Worm (Caenorhabditis elegans) whole organism, L4 larva: ENCODE data around the gene Y38H8A.12.
"Not testable (repeated sequence)": the region's sequence is repeated elsewhere in the genome, so short reads cannot be mapped to it uniquely, and the experiment has no call there.

Experiments
- F10B5.3 ChIP-seq: sonication (generic microtip); optimal IDR thresholded peaks from 2 replicates; lab custom pipeline; 2016; ENCODE audit warnings: mild to moderate bottlenecking, missing genetic modification characterization, missing compliant biosample characterization
- F26F4.8 ChIP-seq: fragments of 200-800 bp; sonication (Bioruptor generic); conservative IDR thresholded peaks from 2 replicates; pipeline ENCODE4 v1.3.6; 2022; ENCODE audit warnings: missing genetic modification characterization, missing compliant biosample characterization
- F44E2.7 ChIP-seq: fragments of 200-800 bp; sonication (Bioruptor generic); IDR thresholded peaks from 2 replicates; pipeline ENCODE4 v2.1.2; 2022; ENCODE audit warnings: missing genetic modification characterization, missing compliant biosample characterization
- T26A8.4 ChIP-seq: fragments of 200-800 bp; sonication (Bioruptor generic); IDR thresholded peaks from 2 replicates; pipeline ENCODE4 v1.3.6; 2022; ENCODE audit warnings: missing genetic modification characterization, missing compliant biosample characterization
- Y105C5A.15 ChIP-seq: fragments of 200-800 bp; sonication (Bioruptor generic); IDR thresholded peaks from 2 replicates; pipeline ENCODE4 v1.3.6; 2022; ENCODE audit warnings: missing genetic modification characterization, missing compliant biosample characterization
- Y75B8A.6 ChIP-seq: fragments of 200-800 bp; sonication (Bioruptor generic); IDR thresholded peaks from 2 replicates; pipeline ENCODE4 v1.3.6; 2022; ENCODE audit warnings: missing genetic modification reagents, missing genetic modification characterization, missing compliant biosample characterization
- ZK337.2 ChIP-seq: fragments of 200-800 bp; sonication (Bioruptor generic); IDR thresholded peaks from 2 replicates; pipeline ENCODE4 v1.3.6; 2022; ENCODE audit warnings: missing genetic modification reagents, missing genetic modification characterization, missing compliant biosample characterization
- ZK546.5 ChIP-seq, 2 experiments: sonication (generic microtip); optimal IDR thresholded peaks; 2 replicates each; lab custom pipeline; 2017; ENCODE audit warnings: missing biosample characterization in 2 of 2, missing genetic modification characterization in 2 of 2
- ceh-44 ChIP-seq: fragments of 200-800 bp; sonication (Bioruptor generic); IDR thresholded peaks from 2 replicates; pipeline ENCODE4 v1.3.6; 2022; ENCODE audit warnings: missing genetic modification reagents, missing genetic modification characterization, missing compliant biosample characterization
- ceh-62 ChIP-seq: sonication (generic microtip); optimal IDR thresholded peaks from 2 replicates; lab custom pipeline; 2017; ENCODE audit warnings: missing biosample characterization, missing genetic modification characterization
- ces-1 ChIP-seq: fragments of 150-350 bp; sonication (generic microtip); optimal IDR thresholded peaks from 4 replicates; lab custom pipeline; 2014; ENCODE audit warnings: missing biosample characterization, missing genetic modification reagents, missing genetic modification characterization
- cey-2 ChIP-seq: sonication (generic microtip); optimal IDR thresholded peaks from 3 replicates; lab custom pipeline; 2017; ENCODE audit warnings: missing genetic modification characterization, mild to moderate bottlenecking, missing compliant biosample characterization, antibody characterized with exemption, borderline replicate concordance; ENCODE audit not compliant: insufficient read depth
- daf-8 ChIP-seq: fragments of 200-800 bp; sonication (Bioruptor generic); IDR thresholded peaks from 2 replicates; pipeline ENCODE4 v1.3.6; 2022; ENCODE audit warnings: missing genetic modification characterization, missing compliant biosample characterization
- dmd-8 ChIP-seq: fragments of 200-800 bp; sonication (Bioruptor generic); IDR thresholded peaks from 2 replicates; pipeline ENCODE4 v1.3.6; 2022; ENCODE audit warnings: missing genetic modification characterization, missing compliant biosample characterization
- dmd-9 ChIP-seq: fragments of 200-800 bp; sonication (Bioruptor generic); IDR thresholded peaks from 2 replicates; pipeline ENCODE4 v1.3.6; 2022; ENCODE audit warnings: missing genetic modification reagents, missing genetic modification characterization, missing compliant biosample characterization
- dve-1 ChIP-seq: sonication (generic microtip); optimal IDR thresholded peaks from 2 replicates; lab custom pipeline; 2017; ENCODE audit warnings: antibody characterized with exemption, mild to moderate bottlenecking, missing genetic modification characterization, missing compliant biosample characterization; ENCODE audit not compliant: insufficient read depth
- fos-1 ChIP-seq: fragments of 150-350 bp; optimal IDR thresholded peaks from 2 replicates; lab custom pipeline; 2014; ENCODE audit warnings: missing biosample characterization, missing genetic modification characterization
- gei-8 ChIP-seq: fragments of 200-800 bp; sonication (Bioruptor generic); optimal IDR thresholded peaks from 2 replicates; lab custom pipeline; 2018; ENCODE audit warnings: mild to moderate bottlenecking, missing genetic modification characterization, missing compliant biosample characterization
- hif-1 ChIP-seq, 2 experiments: sonication (generic microtip); optimal IDR thresholded peaks; 2 replicates each; lab custom pipeline; 2016 to 2017; ENCODE audit warnings: missing compliant biosample characterization in 2 of 2, missing genetic modification characterization in 2 of 2, missing genetic modification reagents in 2 of 2, missing genotype in 2 of 2, mild to moderate bottlenecking in 1 of 2
- jun-1 ChIP-seq: fragments of 150-350 bp; optimal IDR thresholded peaks from 2 replicates; lab custom pipeline; 2014; ENCODE audit warnings: missing biosample characterization, missing genetic modification reagents, missing genetic modification characterization
- lim-7 ChIP-seq: fragments of 200-800 bp; sonication (Bioruptor generic); IDR thresholded peaks from 2 replicates; pipeline ENCODE4 v1.3.6; 2022; ENCODE audit warnings: missing genetic modification characterization, missing compliant biosample characterization
- lin-1 ChIP-seq: fragments of 200-800 bp; sonication (Bioruptor generic); IDR thresholded peaks from 2 replicates; pipeline ENCODE4 v1.3.6; 2022; ENCODE audit warnings: missing genetic modification reagents, missing genetic modification characterization, missing compliant biosample characterization
- lin-15B ChIP-seq: fragments of 150-350 bp; sonication (generic microtip); optimal IDR thresholded peaks from 3 replicates; lab custom pipeline; 2014; ENCODE audit warnings: missing biosample characterization, missing genetic modification characterization
- lin-38 ChIP-seq: fragments of 200-800 bp; sonication (Bioruptor generic); IDR thresholded peaks from 2 replicates; pipeline ENCODE4 v1.3.6; 2022; ENCODE audit warnings: missing genetic modification reagents, missing genetic modification characterization, missing compliant biosample characterization
- madf-5 ChIP-seq, 2 experiments: fragments of 200-800 bp; sonication (Bioruptor generic); IDR thresholded peaks; 2 replicates each; pipeline ENCODE4 v1.3.6; 2022; ENCODE audit warnings: missing compliant biosample characterization in 2 of 2, missing genetic modification characterization in 2 of 2
- madf-9 ChIP-seq: fragments of 200-800 bp; sonication (Bioruptor generic); conservative IDR thresholded peaks from 2 replicates; pipeline ENCODE4 v1.3.6; 2022; ENCODE audit warnings: missing genetic modification reagents, missing genetic modification characterization, missing compliant biosample characterization
- mdl-1 ChIP-seq, 2 experiments: fragments of 150-350 bp in 1 of 2; sonication (generic microtip) in 1 of 2; optimal IDR thresholded peaks; 2 replicates each; lab custom pipeline; 2014 to 2017; ENCODE audit warnings: missing biosample characterization in 2 of 2, missing genetic modification characterization in 2 of 2
- mdt-29 ChIP-seq: fragments of 200-800 bp; sonication (Bioruptor generic); IDR thresholded peaks from 2 replicates; pipeline ENCODE4 v1.3.6; 2022; ENCODE audit warnings: missing genetic modification reagents, missing genetic modification characterization, missing compliant biosample characterization
- nhr-237 ChIP-seq: sonication (generic microtip); optimal IDR thresholded peaks from 2 replicates; lab custom pipeline; 2017; ENCODE audit warnings: missing biosample characterization, missing genetic modification characterization
- nhr-28 ChIP-seq: fragments of 150-350 bp; optimal IDR thresholded peaks from 2 replicates; lab custom pipeline; 2014; ENCODE audit warnings: missing biosample characterization, missing genetic modification characterization
- nhr-42 ChIP-seq: fragments of 200-800 bp; sonication (Bioruptor generic); IDR thresholded peaks from 2 replicates; pipeline ENCODE4 v1.3.6; 2022; ENCODE audit warnings: missing genetic modification characterization, missing compliant biosample characterization
- nhr-77 ChIP-seq: fragments of 150-350 bp; optimal IDR thresholded peaks from 2 replicates; lab custom pipeline; 2014; ENCODE audit warnings: missing biosample characterization, missing genetic modification characterization
- pha-4 ChIP-seq, 2 experiments: fragments of 150-350 bp in 1 of 2; fragments of 200-800 bp in 1 of 2; sonication (Bioruptor generic) in 1 of 2; IDR thresholded peaks in 1 of 2; optimal IDR thresholded peaks in 1 of 2; 2 replicates each; pipeline versions ENCODE4 v1.3.6 to Lab custom; 2014 to 2022; ENCODE audit warnings: missing genetic modification characterization in 2 of 2, missing genetic modification reagents in 2 of 2, missing biosample characterization in 1 of 2, missing compliant biosample characterization in 1 of 2
- snpc-1.2 ChIP-seq: fragments of 200-800 bp; sonication (Bioruptor generic); IDR thresholded peaks from 2 replicates; pipeline ENCODE4 v1.3.6; 2022; ENCODE audit warnings: missing genetic modification reagents, missing genetic modification characterization, missing compliant biosample characterization
- spr-1 ChIP-seq: sonication (generic microtip); optimal IDR thresholded peaks from 2 replicates; lab custom pipeline; 2016; ENCODE audit warnings: mild to moderate bottlenecking, missing genetic modification characterization, missing compliant biosample characterization
- tag-97 ChIP-seq: fragments of 200-800 bp; sonication (Bioruptor generic); IDR thresholded peaks from 2 replicates; pipeline ENCODE4 v1.3.6; 2022; ENCODE audit warnings: missing genetic modification characterization, missing compliant biosample characterization
- tra-1 ChIP-seq: fragments of 200-800 bp; sonication (Bioruptor generic); IDR thresholded peaks from 2 replicates; pipeline ENCODE4 v1.3.6; 2022; ENCODE audit warnings: missing genetic modification reagents, missing genetic modification characterization, missing compliant biosample characterization
- ztf-7 ChIP-seq: fragments of 150-350 bp; optimal IDR thresholded peaks from 2 replicates; lab custom pipeline; 2014; ENCODE audit warnings: missing biosample characterization, missing genetic modification characterization

Gene Y38H8A.12

DNA sequence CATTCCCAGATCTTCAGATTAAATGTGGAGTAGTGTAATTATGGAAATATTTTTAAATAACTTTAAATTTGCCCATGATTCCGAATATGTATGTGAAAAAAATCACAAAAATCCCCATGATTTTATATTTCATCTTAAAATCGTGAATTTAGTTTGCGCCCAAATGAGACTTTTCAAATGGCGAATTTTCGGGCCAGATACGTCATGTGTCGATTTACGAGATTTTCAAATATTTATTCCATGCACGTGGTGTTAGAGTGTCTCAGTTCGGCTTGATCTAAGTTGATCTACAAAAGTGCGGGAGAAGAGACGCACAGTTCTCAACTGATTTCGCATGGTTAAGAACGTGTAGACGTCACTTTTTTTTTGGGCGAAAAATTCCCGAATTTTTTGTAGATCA is 21.7 kb upstream of the Y38H8A.12 start, which contains the start of gene Y38H8A.1:
Gene Y38H8A.1, plus strand, starts transcription at position 301 of the 400 bp plus-strand sequence.
- TF ChIP-seq dmd-9: no peak
- TF ChIP-seq ztf-7: no peak
- no peak for TF ChIP-seq hif-1 (tag; optimal IDR thresholded peaks at IDR 0.05; lab: Kevin White, UChicago)
- TF ChIP-seq ZK337.2 (GFP tag; lab: Robert Waterston, UW): no peak
- no peak for TF ChIP-seq F44E2.7 (GFP tag; lab: Robert Waterston, UW)
- no peak for TF ChIP-seq jun-1 (tag; lab: Kevin White, UChicago)
- TF ChIP-seq ceh-44: no peak
- no peak for TF ChIP-seq ZK546.5 (tag; optimal IDR thresholded peaks at IDR 0.05; lab: Kevin White, UChicago)
- TF ChIP-seq F10B5.3 (tag; lab: Kevin White, UChicago): no peak
- TF ChIP-seq dve-1 (tag; lab: Kevin White, UChicago): no peak
- no peak for TF ChIP-seq tra-1
- TF ChIP-seq fos-1 (tag; lab: Kevin White, UChicago): no peak
- no peak for TF ChIP-seq nhr-42 (GFP tag; lab: Robert Waterston, UW)
- no peak for TF ChIP-seq T26A8.4 (GFP tag; lab: Robert Waterston, UW)

DNA sequence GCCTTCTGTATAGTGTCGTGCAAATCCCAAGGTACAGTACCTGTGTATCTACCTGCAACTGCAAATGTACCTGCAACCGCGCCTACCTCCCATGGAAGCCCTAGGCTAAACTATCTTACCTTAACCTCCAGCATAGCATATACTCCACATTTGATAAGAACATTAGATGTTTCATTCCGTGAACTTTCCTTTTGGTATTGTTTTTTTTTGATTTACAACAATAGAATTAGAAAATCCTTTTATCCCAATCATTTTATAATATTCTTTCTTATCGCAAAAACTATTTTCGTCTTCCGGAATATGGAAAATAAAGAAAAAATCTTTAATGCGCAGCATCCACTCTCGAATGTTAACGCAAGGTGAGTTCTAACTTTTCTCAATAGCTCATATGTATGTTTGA is 13.4 kb upstream of the Y38H8A.12 start, which contains the start of gene Y38H8A.2:
Gene Y38H8A.2, plus strand, starts transcription at position 301 of the 400 bp plus-strand sequence.
- TF ChIP-seq Y75B8A.6 (no peak), hif-1 (tag; optimal IDR thresholded peaks at IDR 0.05; lab: Kevin White, UChicago) (no peak), ztf-7 (no peak), mdl-1 (tag; optimal IDR thresholded peaks at IDR 0.05; lab: Kevin White, UChicago) (no peak), nhr-28 (tag; lab: Kevin White, UChicago) (no peak), dmd-9 (no peak)

DNA sequence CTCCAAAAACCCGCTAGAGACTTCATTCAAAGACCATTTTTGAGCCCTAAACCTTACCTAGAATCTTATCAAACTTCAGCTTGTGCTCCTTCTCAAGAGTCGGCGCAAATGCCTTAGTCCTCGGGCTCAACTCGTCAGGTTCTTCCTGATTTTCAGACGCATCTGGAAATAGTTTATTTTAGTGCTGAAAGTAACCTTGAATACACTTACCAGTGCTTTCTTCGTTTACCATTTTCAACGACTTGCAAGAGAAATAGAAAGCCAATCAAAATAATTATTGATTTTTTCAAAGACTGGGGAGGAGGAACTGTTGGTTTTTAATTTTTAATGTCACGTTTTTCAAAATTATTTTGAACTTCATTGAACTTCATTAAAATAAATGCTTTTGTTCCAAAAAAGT is 11.2 kb upstream of the Y38H8A.12 start, which contains the start of the genes ttbk-8.1 and Y38H8A.4:
Gene ttbk-8.1, plus strand, starts transcription at position 301 of the 400 bp plus-strand sequence.
Gene Y38H8A.4, minus strand, starts transcription at position 366 of the 400 bp plus-strand sequence.
- no peak for TF ChIP-seq F10B5.3 (tag; lab: Kevin White, UChicago)
- no peak for TF ChIP-seq gei-8 (GFP tag; lab: Kevin White, UChicago)
- no peak for TF ChIP-seq nhr-237 (tag; lab: Kevin White, UChicago)
- TF ChIP-seq ces-1 (GFP tag; lab: Kevin White, UChicago): no peak
- TF ChIP-seq daf-8: no peak
- TF ChIP-seq F26F4.8 (GFP tag; lab: Robert Waterston, UW): no peak
- TF ChIP-seq cey-2 (tag; lab: Kevin White, UChicago): no peak
- no peak for TF ChIP-seq dmd-9
- TF ChIP-seq ceh-62 (tag; lab: Kevin White, UChicago): no peak
- TF ChIP-seq tag-97 (GFP tag; lab: Robert Waterston, UW): no peak
- no peak for TF ChIP-seq jun-1 (tag; lab: Kevin White, UChicago)
- no peak for TF ChIP-seq lin-15B (tag; lab: Kevin White, UChicago)

DNA sequence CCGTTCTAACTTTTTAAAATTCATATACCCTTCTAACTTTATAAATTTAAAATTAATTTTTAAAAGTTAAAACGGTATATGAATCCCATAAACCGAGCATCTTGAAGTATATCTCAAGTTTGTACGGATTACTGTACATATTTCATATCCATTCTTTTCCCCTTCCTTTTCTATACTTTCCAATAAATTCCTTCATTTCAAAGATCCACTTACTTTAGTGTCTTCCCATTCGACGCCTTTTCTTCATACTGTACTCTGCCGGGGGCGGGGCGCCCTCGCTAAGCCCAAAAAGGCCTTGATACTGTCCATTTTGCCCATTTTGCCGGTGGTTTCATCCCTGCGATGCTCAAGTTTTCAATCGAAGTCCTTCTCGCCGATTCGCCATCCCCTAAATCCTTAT is 5.0 kb upstream of the Y38H8A.12 start, which contains the start of gene fezf-1:
Gene fezf-1, plus strand, starts transcription at position 301 of the 400 bp plus-strand sequence.
- TF ChIP-seq spr-1 (tag; lab: Kevin White, UChicago) (no peak), nhr-77 (tag; lab: Kevin White, UChicago) (no peak)
- TF ChIP-seq, all 104 proteins: peak for 0

DNA sequence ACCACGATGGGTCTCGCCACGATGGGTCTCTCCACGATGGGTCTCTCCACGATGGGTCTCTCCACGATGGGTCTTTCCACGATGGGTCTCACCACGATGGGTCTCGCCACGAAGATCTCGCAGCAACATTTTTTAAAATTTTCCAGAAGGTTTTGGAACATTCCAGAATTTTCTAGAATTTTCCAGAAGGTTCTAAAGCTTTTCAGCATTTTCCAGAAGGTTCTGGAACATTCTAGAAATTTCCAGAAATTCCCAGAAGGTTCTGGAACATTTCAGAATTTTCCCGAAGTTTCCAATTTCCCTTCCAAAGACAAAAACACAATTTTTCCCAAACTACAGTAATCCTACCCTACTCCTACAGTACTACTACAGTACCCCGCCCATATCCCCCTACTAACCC is 3.8 kb upstream of the Y38H8A.12 start:
- TF ChIP-seq madf-9 (GFP tag; lab: Robert Waterston, UW) (0 out of 2 replicates have a peak, but pooled peaks have one; percentile 11), ceh-44 (0 out of 2 replicates have a peak, but pooled peaks have one; percentile 30)

DNA sequence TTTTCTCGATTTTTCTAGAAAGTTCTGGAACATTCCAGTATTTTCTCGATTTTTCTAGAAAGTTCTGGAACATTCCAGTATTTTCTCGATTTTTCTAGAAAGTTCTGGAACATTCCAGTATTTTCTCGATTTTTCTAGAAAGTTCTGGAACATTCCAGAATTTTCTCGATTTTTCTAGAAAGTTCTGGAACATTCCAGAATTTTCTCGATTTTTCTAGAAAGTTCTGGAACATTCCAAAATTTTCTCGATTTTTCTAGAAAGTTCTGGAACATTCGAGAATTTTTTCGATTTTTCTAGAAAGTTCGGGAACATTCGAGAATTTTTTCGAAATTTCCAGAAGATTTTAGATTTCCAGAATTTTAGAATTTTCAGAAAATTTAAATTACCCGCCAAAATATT is 3.1 kb upstream of the Y38H8A.12 start:
- TF ChIP-seq Y105C5A.15 (GFP tag; lab: Robert Waterston, UW): peak; percentile 68; the same call in 1 of the 2 replicates
- peak; percentile 70 for TF ChIP-seq mdt-29 (GFP tag; lab: Robert Waterston, UW)
- peak; percentile 39; the same call in 1 of the 2 replicates for TF ChIP-seq pha-4 (GFP tag; IDR thresholded peaks at IDR 0.05; lab: Robert Waterston, UW)
- TF ChIP-seq pha-4 (tag; optimal IDR thresholded peaks at IDR 0.05; lab: Kevin White, UChicago): not testable (repeated sequence)
- TF ChIP-seq lin-38 (GFP tag; lab: Robert Waterston, UW): peak; percentile 52
- TF ChIP-seq dmd-8 (GFP tag; lab: Robert Waterston, UW): peak; percentile 67; the same call in 1 of the 2 replicates
- 0 out of 4 replicates have a peak, but pooled peaks of 1 of the 2 experiments have one; percentile 57 for TF ChIP-seq madf-5 (GFP tag; IDR thresholded peaks at IDR 0.05; lab: Robert Waterston, UW)
- peak; percentile 71 for TF ChIP-seq lin-1 (GFP tag; lab: Robert Waterston, UW)
- peak; percentile 86 for TF ChIP-seq lim-7
- TF ChIP-seq snpc-1.2 (GFP tag; lab: Robert Waterston, UW): peak; percentile 80
- TF ChIP-seq, all 104 proteins: peak for 9; not testable (repeated sequence) for 95
